Worm (Caenorhabditis elegans): ENCODE results near the gene ctns-1.

ce11 chrII:8129040-8129387 is 7.7 kb downstream of the ctns-1 start:
- no peak for TF ChIP-seq ets-7 (tag; optimal IDR thresholded peaks at IDR 0.05)
- no peak for TF ChIP-seq tbx-11 (GFP tag; IDR thresholded peaks at IDR 0.05)
- no peak for TF ChIP-seq ama-1 (optimal IDR thresholded peaks at IDR 0.05)
- TF ChIP-seq flt-1 (GFP tag; IDR thresholded peaks at IDR 0.05), result no peak
- no peak for TF ChIP-seq aly-1 (tag; optimal IDR thresholded peaks at IDR 0.05)
- no peak for TF ChIP-seq hnd-1 (tag; optimal IDR thresholded peaks at IDR 0.05)

Measured in whole organism, early embryonic.